Fruit fly (Drosophila melanogaster): ENCODE data around the gene w-cup.

DNA sequence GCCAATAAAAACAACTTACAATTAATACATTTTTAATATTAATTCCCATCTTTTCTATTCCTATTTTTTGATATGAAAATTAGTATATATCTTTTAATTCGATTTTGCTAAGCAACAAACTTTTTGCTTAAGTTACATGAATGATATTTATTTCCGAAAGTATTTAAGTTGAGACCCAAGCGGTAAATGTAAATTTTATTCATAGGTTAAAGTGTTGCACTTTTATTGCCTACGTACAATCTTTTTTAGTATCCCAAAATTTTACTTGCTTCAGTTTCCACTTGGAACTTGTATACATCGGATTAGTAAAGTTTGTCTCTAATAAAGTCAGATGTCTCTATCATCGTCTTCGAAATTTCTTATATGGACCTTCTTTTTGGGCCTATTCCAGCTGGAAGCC, 46.1 kb downstream of the w-cup start, which contains the start of gene CG18301:
- TF ChIP-seq CG8319 (GFP tag; optimal IDR thresholded peaks at IDR 0.05) (no peak), Sox102F (GFP tag; optimal IDR thresholded peaks at IDR 0.05) (no peak), CG10669 (GFP tag; optimal IDR thresholded peaks at IDR 0.05) (no peak), fkh (GFP tag; optimal IDR thresholded peaks at IDR 0.05) (no peak), CG34406 (GFP tag; optimal IDR thresholded peaks at IDR 0.05) (no peak), CG9139 (GFP tag; optimal IDR thresholded peaks at IDR 0.05) (no peak), Hr39 (GFP tag; optimal IDR thresholded peaks at IDR 0.05) (no peak), OdsH (GFP tag; optimal IDR thresholded peaks at IDR 0.05) (no peak), CG7368 (GFP tag; optimal IDR thresholded peaks at IDR 0.05) (no peak), Ets96B (tag; optimal IDR thresholded peaks at IDR 0.05) (no peak), dac (GFP tag; optimal IDR thresholded peaks at IDR 0.05) (no peak), CG11294 (GFP tag; IDR thresholded peaks at IDR 0.05) (no peak)

All from whole organism, prepupa.